Worm (Caenorhabditis elegans) whole organism, L2 larva: Measurements from ENCODE around the gene Y73C8C.10.

Source experiments
- R02D3.7 ChIP-seq: fragments of 150-350 bp; optimal IDR thresholded peaks from 2 replicates; lab custom pipeline; 2014; ENCODE audit warnings: missing biosample characterization, missing genetic modification characterization
- aly-2 ChIP-seq: fragments of 150-350 bp; optimal IDR thresholded peaks from 2 replicates; lab custom pipeline; 2014; ENCODE audit warnings: missing biosample characterization, missing genetic modification characterization
- ama-1 ChIP-seq: fragments of 150-350 bp; optimal IDR thresholded peaks from 2 replicates; lab custom pipeline; 2018; ENCODE audit warnings: inconsistent platforms
- ceh-82 ChIP-seq: fragments of 150-350 bp; optimal IDR thresholded peaks from 2 replicates; lab custom pipeline; 2014; ENCODE audit warnings: missing biosample characterization, missing genetic modification characterization
- egl-27 ChIP-seq: sonication (generic microtip); optimal IDR thresholded peaks from 3 replicates; lab custom pipeline; 2017; ENCODE audit warnings: missing biosample characterization, missing genetic modification reagents, missing genetic modification characterization
- nhr-237 ChIP-seq: fragments of 150-350 bp; optimal IDR thresholded peaks from 2 replicates; lab custom pipeline; 2014; ENCODE audit warnings: missing biosample characterization, missing genetic modification characterization
- snpc-4 ChIP-seq: fragments of 150-350 bp; optimal IDR thresholded peaks from 2 replicates; lab custom pipeline; 2014; ENCODE audit warnings: missing biosample characterization, missing genetic modification characterization
- ztf-11 ChIP-seq: sonication (generic microtip); optimal IDR thresholded peaks from 2 replicates; lab custom pipeline; 2017; ENCODE audit warnings: missing biosample characterization, missing genetic modification characterization
- ztf-4 ChIP-seq: fragments of 150-350 bp; optimal IDR thresholded peaks from 2 replicates; lab custom pipeline; 2014; ENCODE audit warnings: missing biosample characterization, missing genetic modification characterization

DNA sequence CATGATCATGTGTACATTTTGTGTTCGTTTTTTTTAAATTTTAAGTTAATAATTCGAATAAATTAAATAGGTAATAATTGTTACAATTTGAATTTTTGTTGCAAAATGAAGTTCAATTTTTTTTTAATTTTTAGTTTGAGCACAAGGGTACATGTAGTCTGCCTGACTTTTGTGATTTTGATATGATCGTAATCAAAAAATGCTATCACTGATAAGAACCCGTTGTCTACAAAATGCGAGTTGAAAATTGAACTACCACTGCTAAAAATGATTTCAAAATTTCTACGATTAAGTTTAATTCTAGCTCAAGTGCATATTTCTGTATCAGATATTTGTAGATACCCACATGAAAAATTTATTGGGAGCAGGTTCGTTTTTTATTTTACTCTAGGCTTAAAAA is 9.4 kb downstream of the Y73C8C.10 start, which contains the start of gene clec-210:
- TF ChIP-seq ztf-4 (tag; lab: Kevin White, UChicago) (no peak), nhr-237 (tag; lab: Kevin White, UChicago) (no peak), aly-2 (tag; lab: Kevin White, UChicago) (no peak), egl-27 (tag; lab: Kevin White, UChicago) (no peak), snpc-4 (no peak), R02D3.7 (tag; lab: Kevin White, UChicago) (no peak), ztf-11 (tag; lab: Kevin White, UChicago) (no peak), ceh-82 (tag; lab: Kevin White, UChicago) (no peak), ama-1 (lab: Kevin White, UChicago) (no peak)
